Worm (Caenorhabditis elegans) whole organism, L4/young adult: Measurements from ENCODE around the gene str-73.

Source experiments
- W03F9.2 ChIP-seq: fragments of 150-350 bp; optimal IDR thresholded peaks from 2 replicates; lab custom pipeline; 2014; ENCODE audit warnings: missing biosample characterization, missing genetic modification characterization
- dao-5 ChIP-seq: sonication (generic microtip); optimal IDR thresholded peaks from 2 replicates; lab custom pipeline; 2016; ENCODE audit warnings: missing genotype, missing genetic modification characterization, moderate library complexity, missing compliant biosample characterization
- him-1 ChIP-seq: sonication (generic microtip); optimal IDR thresholded peaks from 2 replicates; lab custom pipeline; 2016; ENCODE audit warnings: missing genotype, missing genetic modification reagents, missing genetic modification characterization, missing compliant biosample characterization

The str-73 gene

ce11 chrV:16460866-16461265, 30.8 kb downstream of the str-73 start, which contains the start of gene srh-142:
Gene srh-142 (minus strand): TSS chrV:16460966.
- TF ChIP-seq dao-5 (tag; lab: Kevin White, UChicago) (no peak), W03F9.2 (tag; lab: Kevin White, UChicago) (no peak), him-1 (tag; lab: Kevin White, UChicago) (no peak)

ce11 chrV:16467840-16468239, 37.8 kb downstream of the str-73 start, which contains the start of gene sru-44:
Gene sru-44 (minus strand): TSS chrV:16467940.
- TF ChIP-seq dao-5 (tag; lab: Kevin White, UChicago) (no peak), W03F9.2 (tag; lab: Kevin White, UChicago) (no peak), him-1 (tag; lab: Kevin White, UChicago) (no peak)

ce11 chrV:16470916-16471315, 40.9 kb downstream of the str-73 start, which contains the start of gene srh-138:
Gene srh-138 (minus strand): TSS chrV:16471016.
- TF ChIP-seq W03F9.2 (tag; lab: Kevin White, UChicago) (no peak), dao-5 (tag; lab: Kevin White, UChicago) (no peak), him-1 (tag; lab: Kevin White, UChicago) (no peak)

- no peak for TF ChIP-seq W03F9.2 (tag; lab: Kevin White, UChicago)
- TF ChIP-seq him-1 (tag; lab: Kevin White, UChicago) = no peak
- TF ChIP-seq dao-5 (tag; lab: Kevin White, UChicago) = no peak
Observed at ce11 chrV:16471995-16472563, 42.0 kb downstream of the str-73 start, which contains the start of gene srw-35. Gene srw-35 (plus strand): TSS chrV:16472513.

- TF ChIP-seq W03F9.2 (tag; lab: Kevin White, UChicago) (no peak), him-1 (tag; lab: Kevin White, UChicago) (no peak), dao-5 (tag; lab: Kevin White, UChicago) (no peak)
Observed at ce11 chrV:16479275-16479674, 49.2 kb downstream of the str-73 start, which contains the start of gene T08G3.11. Gene T08G3.11 (minus strand): TSS chrV:16479375.

ce11 chrV:16480919-16481630, 51.0 kb downstream of the str-73 start, which contains the start of the genes F57E7.4 and spig-6:
Gene F57E7.4 (minus strand): TSS chrV:16481019.
Gene spig-6 (plus strand): TSS chrV:16481580.
- TF ChIP-seq him-1 (tag; lab: Kevin White, UChicago) = no peak
- TF ChIP-seq W03F9.2 (tag; lab: Kevin White, UChicago) = no peak
- TF ChIP-seq dao-5 (tag; lab: Kevin White, UChicago) = no peak
